Worm (Caenorhabditis elegans): ENCODE results near the gene T13G4.4.

Gene T13G4.4

ce11 chrX:1148438-1148837 lies 43.0 kb downstream of the T13G4.4 start, which contains the start of the genes R193.2 and R193.6:
R193.2 (minus strand) TSS chrX:1148585.
R193.6 (plus strand) TSS chrX:1148787.
- TF ChIP-seq ztf-7 (tag; optimal IDR thresholded peaks at IDR 0.05) (peak; percentile 97), dve-1 (tag; optimal IDR thresholded peaks at IDR 0.05; ENCODE audit: insufficient read depth) (peak; percentile 68), lin-39 (tag; optimal IDR thresholded peaks at IDR 0.05) (no peak), mep-1 (tag; optimal IDR thresholded peaks at IDR 0.05) (peak; percentile 44), pqm-1 (tag; optimal IDR thresholded peaks at IDR 0.05) (peak; percentile 85), F37D6.2 (tag; optimal IDR thresholded peaks at IDR 0.05) (no peak), nhr-48 (tag; optimal IDR thresholded peaks at IDR 0.05) (no peak), nhr-28 (tag; optimal IDR thresholded peaks at IDR 0.05) (peak; percentile 79), daf-8 (GFP tag; IDR thresholded peaks at IDR 0.05) (no peak), egl-43 (GFP tag; IDR thresholded peaks at IDR 0.05) (no peak), duxl-1 (tag; optimal IDR thresholded peaks at IDR 0.05; ENCODE audit: poor library complexity) (no peak), daf-16 (GFP tag; optimal IDR thresholded peaks at IDR 0.05) (no peak), daf-16 (tag; optimal IDR thresholded peaks at IDR 0.05) (peak; percentile 68), dmd-6 (GFP tag; IDR thresholded peaks at IDR 0.05) (peak; percentile 63; the same call in 1 of the 2 replicates), php-3 (GFP tag; IDR thresholded peaks at IDR 0.05) (peak; percentile 43; the same call in 1 of the 2 replicates)

ce11 chrX:1147394-1147793 lies 44.1 kb downstream of the T13G4.4 start:
- TF ChIP-seq spr-3 (GFP tag; optimal IDR thresholded peaks at IDR 0.05), result no peak
- peak in 1 of 2 experiments; percentile 69 for TF ChIP-seq unc-62 (GFP tag; optimal IDR thresholded peaks at IDR 0.05 in 1 of 2)
- TF ChIP-seq unc-62 (tag; optimal IDR thresholded peaks at IDR 0.05), result no peak
- TF ChIP-seq pha-4 (GFP tag; IDR thresholded peaks at IDR 0.05), result no peak
- no peak for TF ChIP-seq pha-4 (tag; optimal IDR thresholded peaks at IDR 0.05)
- peak; percentile 40 for TF ChIP-seq nhr-28 (tag; optimal IDR thresholded peaks at IDR 0.05)
- no peak for TF ChIP-seq lin-39 (tag; optimal IDR thresholded peaks at IDR 0.05)
- TF ChIP-seq daf-16 (GFP tag; optimal IDR thresholded peaks at IDR 0.05), result no peak
- peak; percentile 29 for TF ChIP-seq daf-16 (tag; optimal IDR thresholded peaks at IDR 0.05)
- no peak for TF ChIP-seq zfp-2 (tag; optimal IDR thresholded peaks at IDR 0.05)
- peak; percentile 16 for TF ChIP-seq dve-1 (tag; optimal IDR thresholded peaks at IDR 0.05; ENCODE audit: insufficient read depth)
- TF ChIP-seq T20F7.1 (GFP tag; optimal IDR thresholded peaks at IDR 0.05), result no peak
- no peak for TF ChIP-seq ceh-32 (tag; optimal IDR thresholded peaks at IDR 0.05; ENCODE audit: poor library complexity)
- TF ChIP-seq tra-1 (GFP tag; IDR thresholded peaks at IDR 0.05), result 0 out of 2 replicates have a peak, but pooled peaks have one; percentile 42
- peak; percentile 32; the same call in 1 of the 2 replicates for TF ChIP-seq dmd-6 (GFP tag; IDR thresholded peaks at IDR 0.05)
- TF ChIP-seq duxl-1 (tag; optimal IDR thresholded peaks at IDR 0.05; ENCODE audit: poor library complexity), result no peak
- no peak for TF ChIP-seq ztf-7 (tag; optimal IDR thresholded peaks at IDR 0.05)
- peak; percentile 27 for TF ChIP-seq hlh-11 (tag; optimal IDR thresholded peaks at IDR 0.05)
- peak; percentile 61 for TF ChIP-seq pqm-1 (tag; optimal IDR thresholded peaks at IDR 0.05)
- TF ChIP-seq egl-27 (tag; optimal IDR thresholded peaks at IDR 0.05), result no peak

- TF ChIP-seq Y105C5A.15 (GFP tag; IDR thresholded peaks at IDR 0.05) (0 out of 2 replicates have a peak, but pooled peaks have one; percentile 52), aha-1 (tag) (peak; percentile 83), ztf-7 (tag; optimal IDR thresholded peaks at IDR 0.05) (no peak), snpc-1.2 (GFP tag; IDR thresholded peaks at IDR 0.05) (no peak), sdz-12 (GFP tag; optimal IDR thresholded peaks at IDR 0.05) (no peak)
These were observed 49.9 kb downstream of the T13G4.4 start for ce11 chrX:1141617-1142016.
